Fruit fly (Drosophila melanogaster) whole organism, embryonic: ENCODE data around the gene CG8419.

ENCODE experiments used
- Atf6 ChIP-seq: fragments of 200-800 bp; sonication (Bioruptor generic); IDR thresholded peaks from 2 replicates; pipeline ENCODE4 v1.3.6; 2022; ENCODE audit warnings: missing biosample characterization, missing genetic modification characterization
- BEAF-32 ChIP-seq: fragments of 200-800 bp; sonication (Bioruptor generic); optimal IDR thresholded peaks from 3 replicates; lab custom pipeline; 2017; ENCODE audit warnings: missing biosample characterization, missing genetic modification characterization, mild to moderate bottlenecking, moderate library complexity, missing genetic modification reagents
- C15 ChIP-seq: fragments of 200-800 bp; sonication (Bioruptor generic); IDR thresholded peaks from 3 replicates; pipeline ENCODE4 v1.3.6; 2022; ENCODE audit warnings: missing biosample characterization, missing genetic modification characterization
- CG10274 ChIP-seq: fragments of 200-800 bp; sonication (Bioruptor generic); optimal IDR thresholded peaks from 3 replicates; lab custom pipeline; 2017; ENCODE audit warnings: missing biosample characterization, mild to moderate bottlenecking, missing genetic modification characterization
- CG10565 ChIP-seq: fragments of 200-800 bp; sonication (Bioruptor generic); optimal IDR thresholded peaks from 3 replicates; lab custom pipeline; 2016; ENCODE audit warnings: missing biosample characterization, mild to moderate bottlenecking, missing genetic modification characterization
- CG10959 ChIP-seq: fragments of 200-800 bp; sonication (Bioruptor generic); IDR thresholded peaks from 2 replicates; pipeline ENCODE4 v1.3.6; 2022; ENCODE audit warnings: missing biosample characterization, missing genetic modification characterization
- CG12769 ChIP-seq: fragments of 200-800 bp; sonication (Bioruptor generic); optimal IDR thresholded peaks from 2 replicates; lab custom pipeline; 2019; ENCODE audit warnings: missing biosample characterization, mild to moderate bottlenecking, missing genetic modification characterization, moderate library complexity
- CG14441 ChIP-seq: fragments of 200-800 bp; sonication (Bioruptor generic); IDR thresholded peaks from 2 replicates; pipeline ENCODE4 v1.3.6; 2022; ENCODE audit warnings: missing biosample characterization, missing genetic modification characterization
- CG16779 ChIP-seq: fragments of 200-800 bp; sonication (Bioruptor generic); IDR thresholded peaks from 2 replicates; pipeline ENCODE4 v1.3.6; 2022; ENCODE audit warnings: missing biosample characterization, missing genetic modification characterization
- CG3281 ChIP-seq: fragments of 200-800 bp; sonication (Bioruptor generic); optimal IDR thresholded peaks from 3 replicates; lab custom pipeline; 2017; ENCODE audit warnings: missing biosample characterization, mild to moderate bottlenecking, missing genetic modification characterization
- CG42726 ChIP-seq: fragments of 200-800 bp; sonication (Bioruptor generic); IDR thresholded peaks from 2 replicates; pipeline ENCODE4 v1.3.6; 2022; ENCODE audit warnings: missing biosample characterization, missing genetic modification characterization; ENCODE audit not compliant: partially characterized antibody
- CG4707 ChIP-seq: fragments of 200-800 bp; sonication (Bioruptor generic); optimal IDR thresholded peaks from 2 replicates; lab custom pipeline; 2018; ENCODE audit warnings: missing biosample characterization, mild to moderate bottlenecking, missing genetic modification characterization, moderate library complexity
- CG4820 ChIP-seq: fragments of 200-800 bp; sonication (Bioruptor generic); optimal IDR thresholded peaks from 3 replicates; lab custom pipeline; 2016; ENCODE audit warnings: missing biosample characterization, missing genetic modification characterization
- CG5180 ChIP-seq: fragments of 200-800 bp; sonication (Bioruptor generic); optimal IDR thresholded peaks from 3 replicates; lab custom pipeline; 2017; ENCODE audit warnings: missing biosample characterization, missing genetic modification characterization, mild to moderate bottlenecking, moderate library complexity, missing genetic modification reagents
- CG7963 ChIP-seq: fragments of 200-800 bp; sonication (Bioruptor generic); IDR thresholded peaks from 3 replicates; pipeline ENCODE4 v1.3.6; 2022; ENCODE audit warnings: missing biosample characterization, missing genetic modification characterization; ENCODE audit not compliant: partially characterized antibody
- CG7987 ChIP-seq: fragments of 200-800 bp; sonication (Bioruptor generic); optimal IDR thresholded peaks from 2 replicates; lab custom pipeline; 2018; ENCODE audit warnings: missing biosample characterization, mild to moderate bottlenecking, missing genetic modification characterization, moderate library complexity
- CG9727 ChIP-seq: fragments of 200-800 bp; sonication (Bioruptor generic); optimal IDR thresholded peaks from 3 replicates; lab custom pipeline; 2017; ENCODE audit warnings: missing biosample characterization, mild to moderate bottlenecking, missing genetic modification characterization
- ERR ChIP-seq: fragments of 200-800 bp; sonication (Bioruptor generic); optimal IDR thresholded peaks from 2 replicates; lab custom pipeline; 2016; ENCODE audit warnings: missing biosample characterization, missing genetic modification characterization
- Eip74EF ChIP-seq, 2 experiments: fragments of 200-800 bp in 1 of 2; fragments of >200 bp in 1 of 2; sonication (Bioruptor generic) in 1 of 2; optimal IDR thresholded peaks; 2 replicates each; lab custom pipeline; 2017 to 2019; ENCODE audit warnings: missing biosample characterization in 2 of 2, missing genetic modification characterization in 2 of 2, mild to moderate bottlenecking in 1 of 2, moderate library complexity in 1 of 2
- HLH4C ChIP-seq: fragments of 200-800 bp; sonication (Bioruptor generic); IDR thresholded peaks from 3 replicates; pipeline ENCODE4 v1.3.6; 2022; ENCODE audit warnings: missing biosample characterization, missing genetic modification characterization; ENCODE audit not compliant: partially characterized antibody
- HLH54F ChIP-seq: fragments of 200-800 bp; sonication (Bioruptor generic); optimal IDR thresholded peaks from 3 replicates; lab custom pipeline; 2016; ENCODE audit warnings: missing biosample characterization, missing genetic modification characterization
- Kr ChIP-seq: fragments of 200-800 bp; sonication (Bioruptor generic); optimal IDR thresholded peaks from 2 replicates; lab custom pipeline; 2017; ENCODE audit warnings: missing biosample characterization, mild to moderate bottlenecking, missing genetic modification characterization
- Opbp ChIP-seq: fragments of 200-800 bp; sonication (Bioruptor generic); IDR thresholded peaks from 3 replicates; pipeline ENCODE4 v1.3.6; 2022; ENCODE audit warnings: missing biosample characterization, missing genetic modification characterization; ENCODE audit not compliant: partially characterized antibody
- Optix ChIP-seq: fragments of 200-800 bp; sonication (Bioruptor generic); IDR thresholded peaks from 3 replicates; pipeline ENCODE4 v1.3.6; 2022; ENCODE audit warnings: missing biosample characterization, missing genetic modification characterization
- Sox102F ChIP-seq: fragments of 200-800 bp; sonication (Bioruptor generic); optimal IDR thresholded peaks from 2 replicates; lab custom pipeline; 2018; ENCODE audit warnings: missing biosample characterization, mild to moderate bottlenecking, missing genetic modification characterization, moderate library complexity
- Spps ChIP-seq: fragments of 200-800 bp; sonication (Bioruptor generic); optimal IDR thresholded peaks from 2 replicates; lab custom pipeline; 2018; ENCODE audit warnings: missing biosample characterization, mild to moderate bottlenecking, missing genetic modification characterization
- Vsx1 ChIP-seq: fragments of 200-800 bp; sonication (Bioruptor generic); optimal IDR thresholded peaks from 2 replicates; lab custom pipeline; 2017; ENCODE audit warnings: missing biosample characterization, mild to moderate bottlenecking, missing genetic modification characterization, missing genetic modification reagents
- amos ChIP-seq: fragments of 200-800 bp; sonication (Bioruptor generic); IDR thresholded peaks from 2 replicates; pipeline ENCODE4 v1.3.6; 2022; ENCODE audit warnings: missing biosample characterization, missing genetic modification characterization; ENCODE audit not compliant: partially characterized antibody
- aop ChIP-seq: fragments of 200-800 bp; sonication (Bioruptor generic); IDR thresholded peaks from 2 replicates; pipeline ENCODE4 v1.3.6; 2022; ENCODE audit warnings: missing biosample characterization, missing genetic modification characterization
- bowl ChIP-seq: fragments of 200-800 bp; sonication (Bioruptor generic); IDR thresholded peaks from 2 replicates; pipeline ENCODE4 v1.3.6; 2022; ENCODE audit warnings: missing biosample characterization, missing genetic modification characterization
- crol ChIP-seq: fragments of 200-800 bp; sonication (Bioruptor generic); IDR thresholded peaks from 2 replicates; pipeline ENCODE4 v1.3.6; 2022; ENCODE audit warnings: missing biosample characterization, missing genetic modification characterization
- da ChIP-seq: fragments of 200-800 bp; sonication (Bioruptor generic); optimal IDR thresholded peaks from 2 replicates; lab custom pipeline; 2016; ENCODE audit warnings: missing biosample characterization, missing genetic modification characterization
- dmrt99B ChIP-seq: fragments of 200-800 bp; sonication (Bioruptor generic); optimal IDR thresholded peaks from 2 replicates; lab custom pipeline; 2018; ENCODE audit warnings: missing biosample characterization, mild to moderate bottlenecking, missing genetic modification characterization, moderate library complexity
- exex ChIP-seq: fragments of 200-800 bp; sonication (Bioruptor generic); optimal IDR thresholded peaks from 4 replicates; lab custom pipeline; 2018; ENCODE audit warnings: missing biosample characterization, mild to moderate bottlenecking, missing genetic modification characterization, moderate library complexity
- gfzf ChIP-seq: fragments of 200-800 bp; sonication (Bioruptor generic); optimal IDR thresholded peaks from 2 replicates; lab custom pipeline; 2016; ENCODE audit warnings: missing biosample characterization, mild to moderate bottlenecking, missing genetic modification characterization, moderate library complexity
- grn ChIP-seq: fragments of 200-800 bp; sonication (Bioruptor generic); optimal IDR thresholded peaks from 3 replicates; lab custom pipeline; 2017; ENCODE audit warnings: missing biosample characterization, missing genetic modification characterization
- gsb-n ChIP-seq: fragments of 200-800 bp; sonication (Bioruptor generic); optimal IDR thresholded peaks from 3 replicates; lab custom pipeline; 2018; ENCODE audit warnings: missing biosample characterization, mild to moderate bottlenecking, missing genetic modification characterization
- lab ChIP-seq: fragments of 200-800 bp; sonication (Bioruptor generic); optimal IDR thresholded peaks from 3 replicates; lab custom pipeline; 2017; ENCODE audit warnings: missing biosample characterization, missing genetic modification characterization, mild to moderate bottlenecking, moderate library complexity, missing genetic modification reagents
- lov ChIP-seq, 2 experiments: fragments of 200-800 bp in 1 of 2; fragments of >200 bp in 1 of 2; sonication (Bioruptor generic) in 1 of 2; IDR thresholded peaks in 1 of 2; optimal IDR thresholded peaks in 1 of 2; 2 replicates in 1 of 2; 3 replicates in 1 of 2; pipeline versions ENCODE4 v1.3.6 to Lab custom; 2017 to 2022; ENCODE audit warnings: missing biosample characterization in 1 of 2, missing genetic modification characterization in 1 of 2
- mirr ChIP-seq: fragments of 200-800 bp; sonication (Bioruptor generic); optimal IDR thresholded peaks from 3 replicates; lab custom pipeline; 2018; ENCODE audit warnings: missing biosample characterization, mild to moderate bottlenecking, missing genetic modification characterization
- odd ChIP-seq: fragments of 200-800 bp; sonication (Bioruptor generic); optimal IDR thresholded peaks from 2 replicates; lab custom pipeline; 2017; ENCODE audit warnings: missing biosample characterization, mild to moderate bottlenecking, missing genetic modification characterization
- otp ChIP-seq: fragments of 200-800 bp; sonication (Bioruptor generic); IDR thresholded peaks from 3 replicates; pipeline ENCODE4, ENCODE4 v1.3.6; 2022; ENCODE audit warnings: missing biosample characterization, missing genetic modification characterization
- run ChIP-seq: fragments of 200-800 bp; sonication (Bioruptor generic); optimal IDR thresholded peaks from 3 replicates; lab custom pipeline; 2018; ENCODE audit warnings: missing biosample characterization, mild to moderate bottlenecking, missing genetic modification characterization
- sens-2 ChIP-seq: fragments of 200-800 bp; sonication (Bioruptor generic); IDR thresholded peaks from 2 replicates; pipeline ENCODE4 v1.3.6; 2022; ENCODE audit warnings: missing biosample characterization, missing genetic modification characterization
- stwl ChIP-seq: fragments of 200-800 bp; sonication (Bioruptor generic); optimal IDR thresholded peaks from 3 replicates; lab custom pipeline; 2018; ENCODE audit warnings: missing biosample characterization, mild to moderate bottlenecking, missing genetic modification characterization, moderate library complexity
- tll ChIP-seq, 2 experiments: fragments of 200-800 bp in 1 of 2; fragments of >200 bp in 1 of 2; sonication (Bioruptor generic) in 1 of 2; optimal IDR thresholded peaks; 2 replicates each; lab custom pipeline; 2017 to 2019; ENCODE audit warnings: missing biosample characterization in 2 of 2, missing genetic modification characterization in 2 of 2, mild to moderate bottlenecking in 1 of 2, moderate library complexity in 1 of 2
- wek ChIP-seq: fragments of 200-800 bp; sonication (Bioruptor generic); optimal IDR thresholded peaks from 3 replicates; lab custom pipeline; 2018; ENCODE audit warnings: missing biosample characterization, mild to moderate bottlenecking, missing genetic modification characterization, moderate library complexity

CG8419 gene

dm6 chr2L:8163025-8163351 lies 43.0 kb upstream of the CG8419 start, which contains the start of gene Piezo (continued):
- TF ChIP-seq Opbp = peak; percentile 53; the same call in 1 of the 3 replicates
- peak; percentile 4 for TF ChIP-seq CG5180 (GFP tag; lab: Kevin White, UChicago)
- peak; percentile 49; the same call in 1 of the 2 replicates for TF ChIP-seq CG42726 (GFP tag; lab: Robert Waterston, UW)
- TF ChIP-seq dmrt99B = no peak
- TF ChIP-seq bowl (GFP tag; lab: Robert Waterston, UW) = no peak
- no peak for TF ChIP-seq C15 (GFP tag; lab: Robert Waterston, UW)

- TF ChIP-seq crol (GFP tag; lab: Robert Waterston, UW) = peak; percentile 72
- TF ChIP-seq amos (GFP tag; lab: Robert Waterston, UW) = 0 out of 2 replicates have a peak, but pooled peaks have one; percentile 17
- peak; percentile 70 for TF ChIP-seq CG12769 (tag; lab: Kevin White, UChicago)
- TF ChIP-seq CG7987 = no peak
- TF ChIP-seq BEAF-32 (GFP tag; lab: Kevin White, UChicago) = no peak
- TF ChIP-seq grn = peak; percentile 21
- no peak for TF ChIP-seq CG14441
- TF ChIP-seq lab = peak; percentile 3
- peak in 1 of 2 experiments; percentile 78 for TF ChIP-seq tll (GFP tag; optimal IDR thresholded peaks at IDR 0.05; lab: Kevin White, UChicago)
- TF ChIP-seq otp (GFP tag; lab: Robert Waterston, UW) = peak; percentile 4; the same call in 1 of the 3 replicates
- TF ChIP-seq da = peak; percentile 2
- TF ChIP-seq Spps (tag; lab: Kevin White, UChicago) = no peak
- no peak for TF ChIP-seq gsb-n (tag; lab: Kevin White, UChicago)
- TF ChIP-seq CG10565 (GFP tag; lab: Kevin White, UChicago) = no peak
- TF ChIP-seq mirr (GFP tag; lab: Kevin White, UChicago) = peak; percentile 9
- peak; percentile 29 for TF ChIP-seq Kr (GFP tag; lab: Kevin White, UChicago)
- TF ChIP-seq wek (GFP tag; lab: Kevin White, UChicago) = peak; percentile 15
- no peak for TF ChIP-seq HLH54F (GFP tag; lab: Kevin White, UChicago)
- TF ChIP-seq CG10959 = no peak
- no peak for TF ChIP-seq aop (GFP tag; lab: Robert Waterston, UW)
- TF ChIP-seq odd (GFP tag; lab: Kevin White, UChicago) = no peak
- no peak for TF ChIP-seq Optix (GFP tag; lab: Robert Waterston, UW)
- no peak for TF ChIP-seq CG4707 (GFP tag; lab: Kevin White, UChicago)
- TF ChIP-seq sens-2 = 0 out of 2 replicates have a peak, but pooled peaks have one; percentile 45
- peak; percentile 37 for TF ChIP-seq run
- no peak for TF ChIP-seq Sox102F (GFP tag; lab: Kevin White, UChicago)
- TF ChIP-seq CG7963 = no peak
- peak in 1 of 2 experiments; percentile 53 for TF ChIP-seq Eip74EF (GFP tag; optimal IDR thresholded peaks at IDR 0.05; lab: Kevin White, UChicago)
- no peak for TF ChIP-seq ERR (GFP tag; lab: Kevin White, UChicago)
- TF ChIP-seq HLH4C (GFP tag; lab: Robert Waterston, UW) = no peak
- no peak for TF ChIP-seq CG4820 (GFP tag; lab: Kevin White, UChicago)
- peak; percentile 46 for TF ChIP-seq exex (tag; lab: Kevin White, UChicago)
- TF ChIP-seq CG3281 (GFP tag; lab: Kevin White, UChicago) = peak; percentile 4
- no peak for TF ChIP-seq CG9727 (GFP tag; lab: Kevin White, UChicago)
- TF ChIP-seq Atf6 (GFP tag; lab: Robert Waterston, UW) = no peak
- TF ChIP-seq gfzf (GFP tag; lab: Kevin White, UChicago) = no peak
- TF ChIP-seq CG16779 (GFP tag; lab: Robert Waterston, UW) = no peak
- no peak for TF ChIP-seq CG10274 (GFP tag; lab: Kevin White, UChicago)
- no peak for TF ChIP-seq stwl (tag; lab: Kevin White, UChicago)
- TF ChIP-seq Vsx1 = peak; percentile 33
- TF ChIP-seq lov (optimal IDR thresholded peaks at IDR 0.05; lab: Kevin White, UChicago) = no peak
- no peak for TF ChIP-seq lov (GFP tag; IDR thresholded peaks at IDR 0.05; lab: Robert Waterston, UW)
These were observed 42.3 kb upstream of the CG8419 start for dm6 chr2L:8163588-8164166.
